Worm (Caenorhabditis elegans): ENCODE measurements around the gene C01G5.4.

- TF ChIP-seq unc-62 (GFP tag; optimal IDR thresholded peaks at IDR 0.05) (no peak), elt-1 (tag; optimal IDR thresholded peaks at IDR 0.05; ENCODE audit: borderline replicate concordance, insufficient read depth) (no peak), unc-39 (tag; optimal IDR thresholded peaks at IDR 0.05) (no peak), mab-5 (tag; optimal IDR thresholded peaks at IDR 0.05) (no peak), tbx-8 (GFP tag; optimal IDR thresholded peaks at IDR 0.05) (no peak), ceh-83 (GFP tag; optimal IDR thresholded peaks at IDR 0.05) (no peak), bed-3 (GFP tag; optimal IDR thresholded peaks at IDR 0.05) (no peak), snpc-4 (tag; optimal IDR thresholded peaks at IDR 0.05) (no peak), nhr-76 (tag; optimal IDR thresholded peaks at IDR 0.05) (no peak), lsy-2 (tag; optimal IDR thresholded peaks at IDR 0.05) (no peak), ceh-39 (tag; optimal IDR thresholded peaks at IDR 0.05) (no peak)
Measured at ce11 chrIV:6577914-6578313, 46.4 kb downstream of the C01G5.4 start, which contains the start of gene C43G2.3.

All from whole organism, mixed stage, embryonic.